Worm (Caenorhabditis elegans) whole organism, L4/young adult: ENCODE results near the gene wars-1.

Experiments
- W03F9.2 ChIP-seq: fragments of 150-350 bp; optimal IDR thresholded peaks from 2 replicates; lab custom pipeline; 2014; ENCODE audit warnings: missing biosample characterization, missing genetic modification characterization
- dao-5 ChIP-seq: sonication (generic microtip); optimal IDR thresholded peaks from 2 replicates; lab custom pipeline; 2016; ENCODE audit warnings: missing genotype, missing genetic modification characterization, moderate library complexity, missing compliant biosample characterization
- him-1 ChIP-seq: sonication (generic microtip); optimal IDR thresholded peaks from 2 replicates; lab custom pipeline; 2016; ENCODE audit warnings: missing genotype, missing genetic modification reagents, missing genetic modification characterization, missing compliant biosample characterization

ce11 chrV:18806409-18806808 is 52.6 kb downstream of the wars-1 start, which contains the start of gene sri-10:
- TF ChIP-seq W03F9.2 (tag; lab: Kevin White, UChicago) (no peak), dao-5 (tag; lab: Kevin White, UChicago) (no peak), him-1 (tag; lab: Kevin White, UChicago) (no peak)
